Worm (Caenorhabditis elegans): ENCODE results near the gene C49C8.1.

- no peak for TF ChIP-seq ztf-11 (tag; optimal IDR thresholded peaks at IDR 0.05)
- TF ChIP-seq zag-1 (tag; optimal IDR thresholded peaks at IDR 0.05): no peak
- TF ChIP-seq lin-39 (tag; optimal IDR thresholded peaks at IDR 0.05): no peak
- no peak for TF ChIP-seq ama-1 (optimal IDR thresholded peaks at IDR 0.05)
Measured at ce11 chrIV:8625730-8626129, 28.6 kb upstream of the C49C8.1 start.

Measured in whole organism, L3 larva.